Worm (Caenorhabditis elegans): Measurements from ENCODE around the gene C16E9.1.

ce11 chrX:6935430-6935829, 4.6 kb upstream of the C16E9.1 start, which contains the start of gene C16E9.2:
- TF ChIP-seq ZK546.5 (tag; optimal IDR thresholded peaks at IDR 0.05) (no peak), nhr-67 (tag; optimal IDR thresholded peaks at IDR 0.05) (no peak), nhr-23 (tag; optimal IDR thresholded peaks at IDR 0.05) (no peak), nhr-11 (tag; optimal IDR thresholded peaks at IDR 0.05) (no peak), unc-62 (GFP tag; optimal IDR thresholded peaks at IDR 0.05) (no peak), hmg-11 (tag; optimal IDR thresholded peaks at IDR 0.05) (no peak), ztf-11 (tag; optimal IDR thresholded peaks at IDR 0.05) (no peak), ama-1 (optimal IDR thresholded peaks at IDR 0.05) (no peak), nhr-25 (tag; optimal IDR thresholded peaks at IDR 0.05) (no peak), nhr-77 (tag; optimal IDR thresholded peaks at IDR 0.05) (no peak), snpc-4 (tag; optimal IDR thresholded peaks at IDR 0.05) (no peak), zag-1 (tag; optimal IDR thresholded peaks at IDR 0.05) (no peak), lin-39 (tag; optimal IDR thresholded peaks at IDR 0.05) (no peak), nhr-28 (tag; optimal IDR thresholded peaks at IDR 0.05) (no peak)

Data from whole organism, L3 larva.